Worm (Caenorhabditis elegans): ENCODE results near the gene C02C6.14.

DNA sequence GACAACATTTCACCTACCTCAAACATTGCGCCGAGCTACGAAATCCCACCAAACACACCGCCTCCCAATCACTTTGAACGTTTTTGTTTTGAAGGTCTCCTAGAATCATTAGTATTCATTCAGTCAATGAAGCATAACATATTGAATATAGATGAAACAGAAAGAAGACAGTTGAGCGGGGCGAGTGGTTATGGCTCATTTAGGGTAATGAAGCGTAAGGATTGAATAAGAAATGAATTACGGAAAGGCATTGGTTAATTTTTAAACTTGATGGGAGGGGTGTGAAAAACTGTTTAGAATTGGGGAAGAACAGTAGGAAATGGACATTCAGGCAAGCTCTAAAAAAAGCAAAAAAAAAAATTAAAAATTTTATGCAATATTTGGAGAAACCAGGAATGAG, 20.4 kb downstream of the C02C6.14 start, which contains the start of gene lron-3:
- no peak for TF ChIP-seq unc-130 (GFP tag; optimal IDR thresholded peaks at IDR 0.05)
- no peak for TF ChIP-seq sptf-2 (GFP tag; optimal IDR thresholded peaks at IDR 0.05)
- no peak for TF ChIP-seq hlh-12 (tag; optimal IDR thresholded peaks at IDR 0.05)
- TF ChIP-seq pha-4 (tag; optimal IDR thresholded peaks at IDR 0.05): no peak

All from whole organism, young adult.